Worm (Caenorhabditis elegans) whole organism, L4 larva: ENCODE measurements around the gene irld-49.

Experiments
- ZK546.5 ChIP-seq, 2 experiments: sonication (generic microtip); optimal IDR thresholded peaks; 2 replicates each; lab custom pipeline; 2017; ENCODE audit warnings: missing biosample characterization in 2 of 2, missing genetic modification characterization in 2 of 2
- fkh-10 ChIP-seq: fragments of 150-350 bp; optimal IDR thresholded peaks from 2 replicates; lab custom pipeline; 2014; ENCODE audit warnings: missing biosample characterization, missing genetic modification reagents, missing genetic modification characterization
- hlh-30 ChIP-seq: sonication (generic microtip); optimal IDR thresholded peaks from 2 replicates; lab custom pipeline; 2017; ENCODE audit warnings: antibody characterized with exemption, mild to moderate bottlenecking, missing genetic modification characterization, missing compliant biosample characterization; ENCODE audit not compliant: insufficient read depth
- lin-1 ChIP-seq: fragments of 200-800 bp; sonication (Bioruptor generic); IDR thresholded peaks from 2 replicates; pipeline ENCODE4 v1.3.6; 2022; ENCODE audit warnings: missing genetic modification reagents, missing genetic modification characterization, missing compliant biosample characterization
- lin-15B ChIP-seq: fragments of 150-350 bp; sonication (generic microtip); optimal IDR thresholded peaks from 3 replicates; lab custom pipeline; 2014; ENCODE audit warnings: missing biosample characterization, missing genetic modification characterization
- mdt-29 ChIP-seq: fragments of 200-800 bp; sonication (Bioruptor generic); IDR thresholded peaks from 2 replicates; pipeline ENCODE4 v1.3.6; 2022; ENCODE audit warnings: missing genetic modification reagents, missing genetic modification characterization, missing compliant biosample characterization
- nhr-10 ChIP-seq: fragments of 150-350 bp; optimal IDR thresholded peaks from 2 replicates; lab custom pipeline; 2014; ENCODE audit warnings: missing biosample characterization, missing genetic modification characterization
- nhr-237 ChIP-seq: sonication (generic microtip); optimal IDR thresholded peaks from 2 replicates; lab custom pipeline; 2017; ENCODE audit warnings: missing biosample characterization, missing genetic modification characterization
- pqm-1 ChIP-seq: sonication (generic microtip); optimal IDR thresholded peaks from 2 replicates; lab custom pipeline; 2017; ENCODE audit warnings: missing biosample characterization, missing genetic modification characterization
- unc-130 ChIP-seq: sonication (generic microtip); optimal IDR thresholded peaks from 2 replicates; lab custom pipeline; 2016; ENCODE audit warnings: missing genetic modification reagents, missing genetic modification characterization, missing compliant biosample characterization
- zag-1 ChIP-seq: fragments of 150-350 bp; optimal IDR thresholded peaks from 2 replicates; lab custom pipeline; 2014; ENCODE audit warnings: missing biosample characterization, missing genetic modification characterization
- ztf-11 ChIP-seq: fragments of 150-350 bp; optimal IDR thresholded peaks from 2 replicates; lab custom pipeline; 2014; ENCODE audit warnings: missing biosample characterization, missing genetic modification characterization

DNA sequence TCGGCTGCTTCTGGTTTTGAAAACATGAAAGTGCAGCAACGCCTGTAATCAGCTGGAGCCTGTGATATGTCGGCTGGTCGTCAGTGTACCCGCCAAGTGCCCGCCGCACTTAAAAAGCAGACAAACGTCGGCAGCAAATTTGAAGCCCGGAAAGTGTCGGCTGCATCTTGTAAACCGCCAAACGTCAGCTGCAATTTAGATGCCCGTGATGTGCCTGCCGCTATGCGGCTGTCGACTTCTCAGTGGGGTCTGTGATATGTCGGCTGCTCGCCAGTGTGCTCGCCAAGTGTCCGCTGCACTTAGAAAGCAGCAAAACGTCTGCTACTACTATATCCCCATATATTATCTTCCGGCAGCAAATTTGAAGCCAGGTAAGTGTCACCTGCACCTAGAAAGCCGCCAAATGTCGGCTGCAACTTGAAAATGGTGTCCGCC is 43.2 kb downstream of the irld-49 start:
- no peak for TF ChIP-seq hlh-30 (tag; lab: Kevin White, UChicago)
- TF ChIP-seq lin-15B, result no peak
- no peak for TF ChIP-seq pqm-1
- TF ChIP-seq ztf-11 (tag; lab: Kevin White, UChicago), result no peak
- no peak for TF ChIP-seq ZK546.5 (tag; optimal IDR thresholded peaks at IDR 0.05; lab: Kevin White, UChicago)
- TF ChIP-seq unc-130, result no peak
- no peak for TF ChIP-seq fkh-10 (GFP tag; lab: Kevin White, UChicago)
- no peak for TF ChIP-seq zag-1 (tag; lab: Kevin White, UChicago)
- no peak for TF ChIP-seq nhr-10 (tag; lab: Kevin White, UChicago)
- TF ChIP-seq mdt-29, result no peak
- no peak for TF ChIP-seq nhr-237 (tag; lab: Kevin White, UChicago)
- no peak for TF ChIP-seq lin-1
